Fruit fly (Drosophila melanogaster): ENCODE measurements around the gene Dbp80.

The Dbp80 gene

dm6 chr3L:27279041-27279671 lies at the start of gene Dbp80:
Gene Dbp80 (plus strand): TSS chr3L:27279316.
- TF ChIP-seq CG9797 (GFP tag; optimal IDR thresholded peaks at IDR 0.05) (peak; percentile 10), Sox102F (GFP tag; optimal IDR thresholded peaks at IDR 0.05) (no peak), CG18764 (GFP tag; optimal IDR thresholded peaks at IDR 0.05) (peak; percentile 31), Gsc (GFP tag; IDR thresholded peaks at IDR 0.05) (no peak), Lhr (GFP tag; optimal IDR thresholded peaks at IDR 0.05) (peak; percentile 90), CG30403 (GFP tag; optimal IDR thresholded peaks at IDR 0.05) (no peak), Hand (GFP tag; optimal IDR thresholded peaks at IDR 0.05) (no peak), zen2 (GFP tag; IDR thresholded peaks at IDR 0.05; ENCODE audit: partially characterized antibody) (no peak), gem (tag; optimal IDR thresholded peaks at IDR 0.05) (peak; percentile 38), tx (GFP tag; optimal IDR thresholded peaks at IDR 0.05) (no peak), CG34224 (GFP tag; IDR thresholded peaks at IDR 0.05; ENCODE audit: partially characterized antibody) (no peak), ase (GFP tag; IDR thresholded peaks at IDR 0.05) (no peak), Ets97D (GFP tag; optimal IDR thresholded peaks at IDR 0.05) (peak; percentile 37), nau (GFP tag; optimal IDR thresholded peaks at IDR 0.05) (no peak), PHDP (tag; optimal IDR thresholded peaks at IDR 0.05) (no peak), lmd (GFP tag; IDR thresholded peaks at IDR 0.05) (no peak), Eip74EF (GFP tag; optimal IDR thresholded peaks at IDR 0.05) (peak in 1 of 2 experiments; percentile 49), CG14860 (GFP tag; IDR thresholded peaks at IDR 0.05; ENCODE audit: partially characterized antibody) (no peak), CG15696 (tag; optimal IDR thresholded peaks at IDR 0.05) (peak; percentile 6), CG17361 (GFP tag; IDR thresholded peaks at IDR 0.05) (peak; percentile 62), ci (GFP tag; IDR thresholded peaks at IDR 0.05) (no peak), Hsf (GFP tag; optimal IDR thresholded peaks at IDR 0.05) (peak; percentile 1), dmrt11E (tag; optimal IDR thresholded peaks at IDR 0.05) (no peak), Hey (tag; optimal IDR thresholded peaks at IDR 0.05) (no peak), CG7357 (GFP tag; IDR thresholded peaks at IDR 0.05) (peak; percentile 99), fd96Cb (tag; optimal IDR thresholded peaks at IDR 0.05) (no peak), zfh1 (GFP tag; IDR thresholded peaks at IDR 0.05) (no peak), CG7987 (GFP tag; optimal IDR thresholded peaks at IDR 0.05) (no peak), zfh2 (GFP tag; optimal IDR thresholded peaks at IDR 0.05) (no peak), tll (GFP tag; optimal IDR thresholded peaks at IDR 0.05) (no peak), sr (GFP tag; IDR thresholded peaks at IDR 0.05) (no peak), CG30020 (tag; optimal IDR thresholded peaks at IDR 0.05) (peak; percentile 99), Mrtf (GFP tag; IDR thresholded peaks at IDR 0.05) (no peak), h (optimal IDR thresholded peaks at IDR 0.05) (no peak), BtbVII (GFP tag; optimal IDR thresholded peaks at IDR 0.05) (no peak), Dfd (GFP tag; optimal IDR thresholded peaks at IDR 0.05) (peak in 1 of 2 experiments; percentile 56), CG11504 (tag; optimal IDR thresholded peaks at IDR 0.05) (no peak), Blimp-1 (GFP tag; optimal IDR thresholded peaks at IDR 0.05) (no peak), CG1233 (GFP tag; optimal IDR thresholded peaks at IDR 0.05) (no peak), CG10979 (tag; optimal IDR thresholded peaks at IDR 0.05) (no peak), CG11085 (GFP tag; IDR thresholded peaks at IDR 0.05) (no peak), gt (GFP tag; IDR thresholded peaks at IDR 0.05) (no peak), CG11723 (GFP tag; optimal IDR thresholded peaks at IDR 0.05) (peak; percentile 95), CG17328 (GFP tag; IDR thresholded peaks at IDR 0.05) (no peak), ash1 (GFP tag; optimal IDR thresholded peaks at IDR 0.05) (no peak), CG7786 (GFP tag; optimal IDR thresholded peaks at IDR 0.05) (no peak), CG10267 (tag; optimal IDR thresholded peaks at IDR 0.05) (peak; percentile 2), zf30C (GFP tag; optimal IDR thresholded peaks at IDR 0.05) (no peak), CG12104 (GFP tag; optimal IDR thresholded peaks at IDR 0.05) (no peak), cas (GFP tag; IDR thresholded peaks at IDR 0.05) (no peak)
